Worm (Caenorhabditis elegans) whole organism, mixed stage, embryonic: ENCODE results near the gene ifa-1.

Source experiments
- blmp-1 ChIP-seq: fragments of 150-350 bp; optimal IDR thresholded peaks from 2 replicates; lab custom pipeline; 2014; ENCODE audit warnings: missing biosample characterization, missing genetic modification characterization
- ces-1 ChIP-seq: fragments of 150-350 bp; optimal IDR thresholded peaks from 2 replicates; lab custom pipeline; 2014; ENCODE audit warnings: missing biosample characterization, missing genetic modification reagents, missing genetic modification characterization
- elt-3 ChIP-seq: fragments of 150-350 bp; optimal IDR thresholded peaks from 2 replicates; lab custom pipeline; 2014; ENCODE audit warnings: missing biosample characterization, missing genetic modification characterization
- ham-2 ChIP-seq: fragments of 200-800 bp; sonication (Bioruptor generic); optimal IDR thresholded peaks from 2 replicates; lab custom pipeline; 2018; ENCODE audit warnings: mild to moderate bottlenecking, missing genetic modification characterization, missing compliant biosample characterization
- lsy-2 ChIP-seq: fragments of 150-350 bp; optimal IDR thresholded peaks from 2 replicates; lab custom pipeline; 2014; ENCODE audit warnings: missing biosample characterization, missing genetic modification characterization
- mls-2 ChIP-seq: sonication (generic microtip); optimal IDR thresholded peaks from 2 replicates; lab custom pipeline; 2016; ENCODE audit warnings: mild to moderate bottlenecking, missing genetic modification characterization, moderate library complexity, missing compliant biosample characterization
- nhr-12 ChIP-seq: fragments of 150-350 bp; optimal IDR thresholded peaks from 2 replicates; lab custom pipeline; 2014; ENCODE audit warnings: missing biosample characterization, missing genetic modification characterization
- nhr-28 ChIP-seq: fragments of 150-350 bp; optimal IDR thresholded peaks from 2 replicates; lab custom pipeline; 2014; ENCODE audit warnings: missing biosample characterization, missing genetic modification characterization
- nhr-76 ChIP-seq: sonication (generic microtip); optimal IDR thresholded peaks from 2 replicates; lab custom pipeline; 2017; ENCODE audit warnings: missing biosample characterization, missing genetic modification characterization
- pha-4 ChIP-seq: fragments of 150-350 bp; optimal IDR thresholded peaks from 2 replicates; lab custom pipeline; 2018; ENCODE audit warnings: missing biosample characterization, missing genetic modification reagents, missing genetic modification characterization
- snpc-4 ChIP-seq: fragments of 150-350 bp; optimal IDR thresholded peaks from 2 replicates; lab custom pipeline; 2014; ENCODE audit warnings: missing biosample characterization, missing genetic modification characterization
- sptf-1 ChIP-seq: sonication (generic microtip); optimal IDR thresholded peaks from 2 replicates; lab custom pipeline; 2017; ENCODE audit warnings: mild to moderate bottlenecking, missing genetic modification characterization, moderate library complexity, missing compliant biosample characterization

ce11 chrX:11248083-11248482 is 22.9 kb upstream of the ifa-1 start:
- TF ChIP-seq nhr-76 (tag; lab: Kevin White, UChicago) (no peak), mls-2 (tag; lab: Kevin White, UChicago) (peak; percentile 40), elt-3 (tag; lab: Kevin White, UChicago) (no peak), lsy-2 (no peak), blmp-1 (tag; lab: Kevin White, UChicago) (no peak), snpc-4 (tag; lab: Kevin White, UChicago) (no peak), nhr-28 (no peak), pha-4 (tag; lab: Kevin White, UChicago) (peak; percentile 82), ham-2 (GFP tag; lab: Kevin White, UChicago) (peak; percentile 73), nhr-12 (no peak), ces-1 (no peak), sptf-1 (tag; lab: Kevin White, UChicago) (peak; percentile 53)
